Worm (Caenorhabditis elegans): ENCODE data around the gene cutl-29.

The cutl-29 gene

DNA sequence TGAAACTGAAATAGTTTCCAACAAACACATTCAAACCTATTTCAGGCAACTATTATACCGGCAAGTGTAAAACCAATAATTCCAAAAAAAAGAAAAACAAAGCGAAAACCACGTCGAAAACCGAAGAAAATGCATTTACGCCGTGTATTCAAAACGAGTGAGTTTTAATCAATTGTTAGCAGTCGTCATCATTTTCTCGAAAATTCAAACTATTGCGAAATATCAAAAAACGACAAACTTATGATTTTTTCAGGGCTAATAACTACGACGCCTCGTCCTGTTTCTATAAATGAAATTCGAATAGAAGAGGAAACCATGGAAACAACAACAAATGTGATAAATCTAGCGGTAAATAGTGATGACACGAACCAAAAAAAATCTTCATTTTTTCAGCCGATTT, 15.3 kb upstream of the cutl-29 start:
- no peak for TF ChIP-seq mls-2 (tag; optimal IDR thresholded peaks at IDR 0.05)
- no peak for TF ChIP-seq unc-62 (GFP tag; optimal IDR thresholded peaks at IDR 0.05)
- TF ChIP-seq nhr-2 (tag; optimal IDR thresholded peaks at IDR 0.05): no peak
- no peak for TF ChIP-seq zip-8 (tag; optimal IDR thresholded peaks at IDR 0.05)
- TF ChIP-seq unc-39 (tag; optimal IDR thresholded peaks at IDR 0.05): no peak
- TF ChIP-seq nhr-76 (tag; optimal IDR thresholded peaks at IDR 0.05): no peak
- TF ChIP-seq lin-32 (GFP tag; optimal IDR thresholded peaks at IDR 0.05): no peak
- TF ChIP-seq lin-13 (tag; optimal IDR thresholded peaks at IDR 0.05): no peak
- no peak for TF ChIP-seq ceh-43 (GFP tag; optimal IDR thresholded peaks at IDR 0.05)
- no peak for TF ChIP-seq sptf-1 (tag; optimal IDR thresholded peaks at IDR 0.05)
- no peak for TF ChIP-seq ceh-83 (GFP tag; optimal IDR thresholded peaks at IDR 0.05)
- TF ChIP-seq ces-1 (GFP tag; optimal IDR thresholded peaks at IDR 0.05): no peak
- TF ChIP-seq mab-5 (tag; optimal IDR thresholded peaks at IDR 0.05): no peak
- TF ChIP-seq flh-1 (GFP tag; optimal IDR thresholded peaks at IDR 0.05): no peak
- TF ChIP-seq pha-4 (tag; optimal IDR thresholded peaks at IDR 0.05): no peak
- TF ChIP-seq snpc-4 (tag; optimal IDR thresholded peaks at IDR 0.05): no peak
- no peak for TF ChIP-seq nhr-28 (tag; optimal IDR thresholded peaks at IDR 0.05)
- TF ChIP-seq nhr-12 (tag; optimal IDR thresholded peaks at IDR 0.05): no peak

DNA sequence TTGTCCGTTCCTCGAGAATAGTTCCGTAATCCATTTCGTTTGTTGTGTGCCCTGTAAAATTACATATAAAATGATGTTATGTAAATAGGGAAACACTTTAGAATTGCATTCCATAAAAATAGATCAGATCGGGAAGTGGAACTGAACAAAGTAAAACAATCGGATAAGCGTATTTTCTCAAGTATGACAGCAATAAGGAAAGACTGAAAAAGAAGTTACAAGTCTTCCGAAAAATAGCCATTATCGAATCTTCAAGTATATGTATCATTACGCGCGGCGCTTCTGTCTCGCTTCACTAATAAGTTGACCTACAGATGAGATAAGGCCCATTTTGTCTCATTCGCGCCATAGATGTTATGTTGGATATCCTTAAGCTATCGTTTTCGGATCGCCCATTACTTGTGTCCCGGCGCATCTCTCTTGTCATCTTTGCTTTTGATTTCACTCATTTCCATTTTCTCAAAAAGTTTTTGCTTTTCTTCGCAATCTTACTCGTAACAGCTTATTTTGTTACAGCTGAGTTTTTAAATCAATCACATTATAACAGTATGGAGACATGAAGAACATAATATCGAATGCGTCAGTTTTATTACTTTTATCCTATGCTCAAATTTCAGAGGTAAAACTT, 14.5 kb upstream of the cutl-29 start, which contains the start of the genes fis-2 and F13B9.2:
TSS of gene fis-2 (minus strand) at position 51 of the 628 bp plus-strand sequence.
TSS of gene F13B9.2 (plus strand) at position 515 of the 628 bp plus-strand sequence.
- peak; percentile 1 for TF ChIP-seq blmp-1 (tag; optimal IDR thresholded peaks at IDR 0.05)
- TF ChIP-seq mls-2 (tag; optimal IDR thresholded peaks at IDR 0.05): no peak
- TF ChIP-seq ham-2 (GFP tag; optimal IDR thresholded peaks at IDR 0.05): peak; percentile 36
- peak; percentile 89 for TF ChIP-seq elt-1 (tag; optimal IDR thresholded peaks at IDR 0.05; ENCODE audit: borderline replicate concordance, insufficient read depth)

DNA sequence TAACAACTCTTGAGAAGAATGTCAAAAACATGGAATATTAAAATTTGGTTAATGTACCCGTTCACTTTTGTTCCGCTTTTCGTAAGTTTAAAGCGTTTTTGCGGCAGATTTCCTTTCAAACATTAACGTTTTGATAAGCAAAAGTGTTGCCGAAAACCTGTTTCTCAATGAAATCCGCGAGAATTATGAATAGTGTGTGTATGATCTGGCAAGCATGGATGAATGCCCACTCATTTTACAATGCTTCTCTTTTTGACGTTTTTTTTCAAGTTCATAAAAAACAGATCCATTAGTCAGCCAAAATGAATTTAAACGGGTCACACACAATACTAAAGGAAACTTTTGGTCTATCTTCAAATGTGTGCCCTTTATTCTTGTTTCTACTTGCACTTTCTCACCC, 13.2 kb upstream of the cutl-29 start:
- no peak for TF ChIP-seq lin-32 (GFP tag; optimal IDR thresholded peaks at IDR 0.05)

DNA sequence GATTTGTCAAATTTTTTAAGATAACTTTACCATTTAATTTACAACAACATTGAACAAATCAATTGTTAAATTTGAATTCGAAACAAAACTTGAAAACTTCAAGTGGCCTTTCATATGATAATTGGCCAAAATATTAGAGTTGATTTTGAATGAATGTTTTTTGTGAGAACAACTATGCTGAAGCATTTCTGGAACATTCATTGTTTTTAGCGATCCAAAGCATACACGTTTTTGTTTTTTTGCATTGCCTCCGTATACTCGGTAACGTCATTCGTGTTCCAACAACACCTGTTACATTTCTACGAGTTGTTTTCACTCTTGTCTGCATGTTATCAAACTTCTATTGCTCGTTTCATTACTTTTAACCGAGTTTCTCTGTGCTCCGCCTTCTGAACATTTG, 6.2 kb upstream of the cutl-29 start:
- TF ChIP-seq elt-1 (tag; optimal IDR thresholded peaks at IDR 0.05; ENCODE audit: borderline replicate concordance, insufficient read depth): no peak
- TF ChIP-seq ceh-43 (GFP tag; optimal IDR thresholded peaks at IDR 0.05): no peak
- no peak for TF ChIP-seq sptf-1 (tag; optimal IDR thresholded peaks at IDR 0.05)
- no peak for TF ChIP-seq ztf-11 (tag; optimal IDR thresholded peaks at IDR 0.05)
- no peak for TF ChIP-seq ham-2 (GFP tag; optimal IDR thresholded peaks at IDR 0.05)
- TF ChIP-seq lin-32 (GFP tag; optimal IDR thresholded peaks at IDR 0.05): no peak
- no peak for TF ChIP-seq mep-1 (tag; optimal IDR thresholded peaks at IDR 0.05)
- no peak for TF ChIP-seq flh-1 (GFP tag; optimal IDR thresholded peaks at IDR 0.05)
- TF ChIP-seq M03D4.4 (tag; optimal IDR thresholded peaks at IDR 0.05): no peak

DNA sequence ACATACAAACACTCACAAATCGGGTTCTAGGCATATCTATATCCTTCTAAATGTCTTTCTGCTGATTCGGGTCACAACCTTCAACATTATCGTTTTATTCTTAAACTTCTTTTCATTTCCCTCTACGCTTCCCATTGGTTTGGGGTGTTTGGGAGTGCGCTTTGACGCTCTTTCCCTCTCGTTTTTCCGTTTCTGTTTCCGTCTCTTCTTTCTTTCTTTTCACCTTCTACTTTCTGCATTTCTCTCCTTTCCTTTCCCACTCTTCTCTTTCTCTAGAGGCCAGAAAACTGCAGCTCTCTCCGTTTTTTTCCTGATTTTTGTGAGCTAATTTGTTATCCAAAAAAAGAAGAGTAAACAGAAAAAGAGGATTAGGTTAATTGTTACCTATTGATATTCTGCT, 5.5 kb upstream of the cutl-29 start:
- TF ChIP-seq sptf-1 (tag; optimal IDR thresholded peaks at IDR 0.05) (peak; percentile 18), unc-120 (tag; optimal IDR thresholded peaks at IDR 0.05; ENCODE audit: poor library complexity, severe bottlenecking) (peak; percentile 42), ces-1 (GFP tag; optimal IDR thresholded peaks at IDR 0.05) (no peak)

DNA sequence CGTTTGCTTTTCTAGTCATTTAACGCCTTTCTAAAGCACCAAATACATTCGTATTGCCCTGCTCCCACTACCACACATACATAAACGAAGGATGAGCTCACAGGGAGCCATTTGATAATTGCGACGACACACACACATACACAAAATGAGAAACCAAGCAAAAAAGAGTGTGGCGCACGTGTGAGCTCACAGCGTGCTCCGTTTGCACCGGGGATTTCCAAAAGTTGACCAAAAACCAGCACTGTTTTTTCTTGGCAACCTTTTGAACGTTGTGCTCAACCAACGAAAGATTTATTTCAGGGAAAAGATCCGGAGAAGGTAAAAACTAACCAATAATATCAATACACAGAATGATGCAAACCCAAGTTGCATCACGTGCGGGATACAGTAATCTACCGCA, 4.0 kb upstream of the cutl-29 start, which contains the start of gene ksr-1:
TSS of gene ksr-1 (plus strand) at position 301 of the 400 bp plus-strand sequence.
- no peak for TF ChIP-seq bed-3 (GFP tag; optimal IDR thresholded peaks at IDR 0.05)
- TF ChIP-seq ceh-39 (tag; optimal IDR thresholded peaks at IDR 0.05): no peak
- TF ChIP-seq ceh-83 (GFP tag; optimal IDR thresholded peaks at IDR 0.05): no peak
- no peak for TF ChIP-seq sem-2 (GFP tag; optimal IDR thresholded peaks at IDR 0.05)
- TF ChIP-seq ztf-11 (tag; optimal IDR thresholded peaks at IDR 0.05): no peak
- no peak for TF ChIP-seq sptf-1 (tag; optimal IDR thresholded peaks at IDR 0.05)
- no peak for TF ChIP-seq zip-8 (tag; optimal IDR thresholded peaks at IDR 0.05)
- no peak for TF ChIP-seq tbx-8 (GFP tag; optimal IDR thresholded peaks at IDR 0.05)
- no peak for TF ChIP-seq mls-2 (tag; optimal IDR thresholded peaks at IDR 0.05)

Data from whole organism, mixed stage, embryonic.